Worm (Caenorhabditis elegans) whole organism, midembryonic: ENCODE results near the gene rla-2.

Experiments
- T22C8.4 ChIP-seq: fragments of 200-800 bp; sonication (Bioruptor generic); IDR thresholded peaks from 2 replicates; pipeline ENCODE4 v1.3.6; 2022; ENCODE audit warnings: missing genetic modification characterization, missing compliant biosample characterization
- flt-1 ChIP-seq: fragments of 200-800 bp; sonication (Bioruptor generic); IDR thresholded peaks from 2 replicates; pipeline ENCODE4 v1.3.6; 2022; ENCODE audit warnings: missing genetic modification characterization, missing compliant biosample characterization
- klf-2 ChIP-seq: fragments of 200-800 bp; sonication (Bioruptor generic); conservative IDR thresholded peaks from 2 replicates; pipeline ENCODE4 v1.3.6; 2022; ENCODE audit warnings: missing genetic modification reagents, missing genetic modification characterization, missing compliant biosample characterization
- ref-1 ChIP-seq: fragments of 200-800 bp; sonication (Bioruptor generic); conservative IDR thresholded peaks from 2 replicates; pipeline ENCODE4 v1.3.6; 2022; ENCODE audit warnings: missing genetic modification reagents, missing genetic modification characterization, missing compliant biosample characterization
- tab-1 ChIP-seq: fragments of 200-800 bp; sonication (Bioruptor generic); IDR thresholded peaks from 2 replicates; pipeline ENCODE4 v1.3.6; 2022; ENCODE audit warnings: missing genetic modification characterization, missing compliant biosample characterization
- ztf-23 ChIP-seq: fragments of 200-800 bp; sonication (Bioruptor generic); IDR thresholded peaks from 2 replicates; pipeline ENCODE4 v1.3.6; 2022; ENCODE audit warnings: missing genetic modification reagents, missing genetic modification characterization, missing compliant biosample characterization
- ztf-29 ChIP-seq: fragments of 200-800 bp; sonication (Bioruptor generic); IDR thresholded peaks from 2 replicates; pipeline ENCODE4 v1.3.6; 2022; ENCODE audit warnings: missing genetic modification reagents, missing genetic modification characterization, missing compliant biosample characterization

DNA sequence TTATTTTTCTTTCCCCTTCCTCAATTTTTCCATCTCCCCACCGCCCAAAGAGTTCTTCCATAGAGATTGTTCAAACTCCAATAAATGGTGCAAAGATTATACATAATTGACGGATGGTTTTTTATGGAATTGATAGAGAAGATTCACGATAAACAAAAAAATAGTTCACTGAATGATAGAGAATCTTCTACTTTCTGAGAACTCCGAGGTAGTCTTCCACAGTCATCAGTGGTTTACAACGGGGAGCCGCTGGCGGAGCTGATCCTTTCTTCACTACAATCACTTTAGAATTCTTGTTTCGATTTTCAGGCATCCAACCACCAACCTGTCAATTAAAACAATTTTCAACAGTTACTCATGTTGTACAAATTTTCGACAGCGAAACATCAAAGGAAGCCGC, 14.1 kb downstream of the rla-2 start:
- TF ChIP-seq tab-1 (GFP tag; lab: Robert Waterston, UW) (no peak), klf-2 (no peak), flt-1 (GFP tag; lab: Robert Waterston, UW) (no peak), ref-1 (no peak), T22C8.4 (no peak), ztf-23 (no peak), ztf-29 (no peak)
